Fruit fly (Drosophila melanogaster) whole organism, wandering third instar larva: ENCODE results near the gene CG7896.

Experiments used
- br ChIP-seq: fragments of 200-800 bp; sonication (Bioruptor generic); optimal IDR thresholded peaks from 2 replicates; lab custom pipeline; 2016; ENCODE audit warnings: missing biosample characterization, missing genetic modification characterization
- lola ChIP-seq: fragments of >200 bp; optimal IDR thresholded peaks from 2 replicates; lab custom pipeline; 2017; ENCODE audit warnings: missing biosample characterization, missing genetic modification characterization

DNA sequence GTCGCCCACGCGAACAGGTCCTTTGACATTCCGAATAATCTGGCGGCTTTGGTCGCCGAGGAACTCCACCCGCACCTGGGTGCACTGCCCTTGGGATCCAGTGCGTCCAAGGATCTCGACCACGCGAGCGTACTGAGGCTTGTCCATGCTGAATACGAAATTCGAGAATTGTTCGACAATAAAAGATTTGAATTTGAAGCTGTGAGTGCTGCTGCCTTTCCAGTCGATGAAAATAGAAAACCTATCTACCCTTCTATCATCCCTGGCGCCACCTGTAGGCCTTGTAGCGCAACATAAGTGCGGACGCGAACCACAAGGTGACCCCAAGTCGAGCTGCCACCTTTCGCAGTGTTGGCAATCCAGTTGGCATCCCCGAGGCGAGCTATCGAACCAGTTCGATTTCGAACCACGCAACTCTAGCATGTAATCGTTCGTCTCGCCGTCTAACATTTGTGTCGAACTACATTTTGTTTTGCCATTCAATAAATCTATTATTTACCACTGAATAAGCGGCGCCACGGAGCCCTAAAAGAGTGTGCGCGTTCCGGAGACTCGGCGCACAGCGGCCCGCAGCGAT is 39.3 kb downstream of the CG7896 start, which contains the start of the genes RpS28a and Axn:
- TF ChIP-seq br (GFP tag; lab: Kevin White, UChicago) (no peak), lola (GFP tag; lab: Kevin White, UChicago) (no peak)
